Fruit fly (Drosophila melanogaster) whole organism, prepupa: ENCODE results near the gene CG6659.
A peak's percentile ranks its signal among the peaks of the same experiment; 100 is the strongest.

ENCODE experiments used
- Blimp-1 ChIP-seq: fragments of 200-800 bp; sonication (Bioruptor generic); optimal IDR thresholded peaks from 3 replicates; lab custom pipeline; 2017; ENCODE audit warnings: missing biosample characterization, missing genetic modification characterization, mild to moderate bottlenecking, moderate library complexity, missing genetic modification reagents
- CG11294 ChIP-seq: fragments of 200-800 bp; sonication (Bioruptor generic); IDR thresholded peaks from 2 replicates; pipeline ENCODE4 v1.3.6; 2022; ENCODE audit warnings: missing biosample characterization, missing genetic modification characterization
- CG1621 ChIP-seq: fragments of 200-800 bp; sonication (Bioruptor generic); optimal IDR thresholded peaks from 3 replicates; lab custom pipeline; 2018; ENCODE audit warnings: missing biosample characterization, mild to moderate bottlenecking, missing genetic modification characterization
- CG16779 ChIP-seq: fragments of 200-800 bp; sonication (Bioruptor generic); optimal IDR thresholded peaks from 3 replicates; lab custom pipeline; 2017; ENCODE audit warnings: missing biosample characterization, mild to moderate bottlenecking, missing genetic modification characterization
- CG31627 ChIP-seq: fragments of 200-800 bp; sonication (Bioruptor generic); optimal IDR thresholded peaks from 3 replicates; lab custom pipeline; 2016; ENCODE audit warnings: missing biosample characterization, missing genetic modification characterization
- CG32006 ChIP-seq: fragments of 200-800 bp; sonication (Bioruptor generic); optimal IDR thresholded peaks from 3 replicates; lab custom pipeline; 2017; ENCODE audit warnings: missing biosample characterization, mild to moderate bottlenecking, missing genetic modification characterization
- CG4318 ChIP-seq: fragments of 200-800 bp; sonication (Bioruptor generic); optimal IDR thresholded peaks from 3 replicates; lab custom pipeline; 2017; ENCODE audit warnings: missing biosample characterization, mild to moderate bottlenecking, missing genetic modification characterization
- CG6163 ChIP-seq: fragments of 200-800 bp; sonication (Bioruptor generic); IDR thresholded peaks from 3 replicates; pipeline ENCODE4 v1.3.6; 2022; ENCODE audit warnings: missing biosample characterization, missing genetic modification characterization
- CG6276 ChIP-seq: fragments of 200-800 bp; sonication (Bioruptor generic); optimal IDR thresholded peaks from 2 replicates; lab custom pipeline; 2017; ENCODE audit warnings: missing biosample characterization, mild to moderate bottlenecking, missing genetic modification characterization
- CG6792 ChIP-seq: fragments of 200-800 bp; sonication (Bioruptor generic); optimal IDR thresholded peaks from 3 replicates; lab custom pipeline; 2016; ENCODE audit warnings: missing biosample characterization, missing genetic modification characterization
- CG6808 ChIP-seq: fragments of 200-800 bp; sonication (Bioruptor generic); optimal IDR thresholded peaks from 3 replicates; lab custom pipeline; 2017; ENCODE audit warnings: missing biosample characterization, missing genetic modification characterization, mild to moderate bottlenecking, moderate library complexity, missing genetic modification reagents
- CG7368 ChIP-seq: fragments of 200-800 bp; sonication (Bioruptor generic); optimal IDR thresholded peaks from 3 replicates; lab custom pipeline; 2016; ENCODE audit warnings: missing biosample characterization, missing genetic modification characterization
- CG8319 ChIP-seq: fragments of 200-800 bp; sonication (Bioruptor generic); optimal IDR thresholded peaks from 3 replicates; lab custom pipeline; 2016; ENCODE audit warnings: missing biosample characterization, missing genetic modification characterization
- CG8632 ChIP-seq: fragments of 200-800 bp; sonication (Bioruptor generic); optimal IDR thresholded peaks from 3 replicates; lab custom pipeline; 2016; ENCODE audit warnings: missing biosample characterization, missing genetic modification characterization
- Eip75B ChIP-seq: fragments of 200-800 bp; sonication (Bioruptor generic); optimal IDR thresholded peaks from 3 replicates; lab custom pipeline; 2016; ENCODE audit warnings: missing biosample characterization, missing genetic modification characterization
- Eip78C ChIP-seq: fragments of 200-800 bp; sonication (Bioruptor generic); peaks from one replicate; lab custom pipeline; 2016; ENCODE audit warnings: missing biosample characterization, missing genetic modification characterization
- Eip93F ChIP-seq: fragments of 200-800 bp; sonication (Bioruptor generic); optimal IDR thresholded peaks from 2 replicates; lab custom pipeline; 2016; ENCODE audit warnings: missing biosample characterization, mild to moderate bottlenecking, missing genetic modification characterization
- Ets96B ChIP-seq: fragments of 200-800 bp; optimal IDR thresholded peaks from 2 replicates; lab custom pipeline; 2019; ENCODE audit warnings: missing biosample characterization, mild to moderate bottlenecking, missing genetic modification characterization, moderate library complexity
- Hr38 ChIP-seq: sonication (Bioruptor generic); optimal IDR thresholded peaks from 2 replicates; lab custom pipeline; 2016; ENCODE audit warnings: missing biosample characterization, missing genetic modification characterization
- Hr39 ChIP-seq: fragments of 200-800 bp; sonication (Bioruptor generic); optimal IDR thresholded peaks from 2 replicates; lab custom pipeline; 2016; ENCODE audit warnings: missing biosample characterization, missing genetic modification characterization
- Hr4 ChIP-seq: fragments of 200-800 bp; sonication (Bioruptor generic); optimal IDR thresholded peaks from 3 replicates; lab custom pipeline; 2016; ENCODE audit warnings: missing biosample characterization, missing genetic modification characterization
- Lpt ChIP-seq: fragments of 200-800 bp; sonication (Bioruptor generic); optimal IDR thresholded peaks from 3 replicates; lab custom pipeline; 2016; ENCODE audit warnings: missing biosample characterization, missing genetic modification characterization
- Met ChIP-seq: fragments of 200-800 bp; sonication (Bioruptor generic); optimal IDR thresholded peaks from 3 replicates; lab custom pipeline; 2016; ENCODE audit warnings: missing biosample characterization, missing genetic modification characterization
- Smox ChIP-seq: fragments of 200-800 bp; sonication (Bioruptor generic); optimal IDR thresholded peaks from 3 replicates; lab custom pipeline; 2016; ENCODE audit warnings: missing biosample characterization, missing genetic modification characterization
- Sox14 ChIP-seq: fragments of 200-800 bp; sonication (Bioruptor generic); optimal IDR thresholded peaks from 3 replicates; lab custom pipeline; 2016; ENCODE audit warnings: missing biosample characterization, missing genetic modification characterization
- Sox15 ChIP-seq: fragments of 200-800 bp; sonication (Bioruptor generic); optimal IDR thresholded peaks from 3 replicates; lab custom pipeline; 2016; ENCODE audit warnings: missing biosample characterization, missing genetic modification characterization
- acj6 ChIP-seq: fragments of 200-800 bp; sonication (Bioruptor generic); optimal IDR thresholded peaks from 3 replicates; lab custom pipeline; 2016; ENCODE audit warnings: missing biosample characterization, missing genetic modification characterization
- cyc ChIP-seq: fragments of 200-800 bp; sonication (Bioruptor generic); optimal IDR thresholded peaks from 3 replicates; lab custom pipeline; 2016; ENCODE audit warnings: missing biosample characterization, missing genetic modification characterization
- dac ChIP-seq: fragments of 200-800 bp; sonication (Bioruptor generic); optimal IDR thresholded peaks from 2 replicates; lab custom pipeline; 2017; ENCODE audit warnings: missing biosample characterization, mild to moderate bottlenecking, missing genetic modification characterization
- dsx ChIP-seq: fragments of 200-800 bp; optimal IDR thresholded peaks from 3 replicates; lab custom pipeline; 2019; ENCODE audit warnings: missing biosample characterization, mild to moderate bottlenecking, missing genetic modification characterization, moderate library complexity; ENCODE audit not compliant: poor library complexity, severe bottlenecking
- eg ChIP-seq: fragments of 200-800 bp; sonication (Bioruptor generic); IDR thresholded peaks from 3 replicates; pipeline ENCODE4 v1.3.6; 2022; ENCODE audit warnings: missing biosample characterization, missing genetic modification characterization
- esn ChIP-seq: fragments of 200-800 bp; sonication (Bioruptor generic); optimal IDR thresholded peaks from 2 replicates; lab custom pipeline; 2016; ENCODE audit warnings: missing biosample characterization, mild to moderate bottlenecking, missing genetic modification characterization, moderate library complexity
- fd85E ChIP-seq: fragments of 200-800 bp; sonication (Bioruptor generic); optimal IDR thresholded peaks from 3 replicates; lab custom pipeline; 2016; ENCODE audit warnings: missing biosample characterization, missing genetic modification characterization
- fkh ChIP-seq: fragments of 200-800 bp; sonication (Bioruptor generic); optimal IDR thresholded peaks from 3 replicates; lab custom pipeline; 2017; ENCODE audit warnings: missing biosample characterization, mild to moderate bottlenecking, missing genetic modification characterization, moderate library complexity
- pdm3 ChIP-seq: fragments of 200-800 bp; sonication (Bioruptor generic); optimal IDR thresholded peaks from 3 replicates; lab custom pipeline; 2016; ENCODE audit warnings: missing biosample characterization, missing genetic modification characterization
- salr ChIP-seq, 2 experiments: fragments of 200-800 bp; sonication (Bioruptor generic); optimal IDR thresholded peaks; 3 replicates each; lab custom pipeline; 2016 to 2018; ENCODE audit warnings: missing biosample characterization in 2 of 2, missing genetic modification characterization in 2 of 2, mild to moderate bottlenecking in 1 of 2
- ss ChIP-seq, 2 experiments: fragments of 200-800 bp; sonication (Bioruptor generic); optimal IDR thresholded peaks; 2 replicates in 1 of 2; 3 replicates in 1 of 2; lab custom pipeline; 2017 to 2018; ENCODE audit warnings: mild to moderate bottlenecking in 2 of 2, missing biosample characterization in 2 of 2, missing genetic modification characterization in 2 of 2, moderate library complexity in 1 of 2
- svp ChIP-seq: fragments of 200-800 bp; sonication (Bioruptor generic); peaks from one replicate; lab custom pipeline; 2016; ENCODE audit warnings: missing biosample characterization, missing genetic modification characterization
- topi ChIP-seq: fragments of 200-800 bp; sonication (Bioruptor generic); optimal IDR thresholded peaks from 3 replicates; lab custom pipeline; 2016; ENCODE audit warnings: missing biosample characterization, missing genetic modification characterization
- vri ChIP-seq: fragments of 200-800 bp; sonication (Bioruptor generic); optimal IDR thresholded peaks from 3 replicates; lab custom pipeline; 2016; ENCODE audit warnings: missing biosample characterization, mild to moderate bottlenecking, missing genetic modification characterization

The CG6659 gene

DNA sequence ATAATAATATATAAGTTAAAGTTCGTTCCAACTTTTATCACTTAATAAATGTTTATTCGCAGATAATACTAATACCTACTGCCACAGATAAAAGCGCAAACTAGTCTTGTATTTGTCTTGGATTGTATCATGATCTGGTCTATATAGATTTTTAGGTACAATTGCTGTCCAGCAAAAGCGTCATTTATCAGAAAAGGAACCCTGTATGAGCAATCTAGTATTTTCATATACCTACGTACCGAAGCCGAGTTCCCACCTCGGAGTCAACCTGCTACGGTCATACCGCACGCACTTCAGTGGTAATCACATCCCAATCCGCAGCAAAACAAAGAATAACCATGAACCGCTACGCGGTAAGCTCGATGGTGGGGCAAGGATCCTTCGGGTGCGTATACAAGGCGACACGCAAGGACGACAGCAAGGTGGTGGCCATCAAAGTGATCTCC is 439 bp upstream of the CG6659 start, which contains the start of gene fu (continued):
- TF ChIP-seq CG6808 (GFP tag; lab: Kevin White, UChicago) (no peak), Lpt (GFP tag; lab: Kevin White, UChicago) (no peak), Eip78C (GFP tag; lab: Kevin White, UChicago) (no peak), CG6276 (GFP tag; lab: Kevin White, UChicago) (no peak), Hr4 (no peak)
- TF ChIP-seq, all 60 proteins: peak for 7

DNA sequence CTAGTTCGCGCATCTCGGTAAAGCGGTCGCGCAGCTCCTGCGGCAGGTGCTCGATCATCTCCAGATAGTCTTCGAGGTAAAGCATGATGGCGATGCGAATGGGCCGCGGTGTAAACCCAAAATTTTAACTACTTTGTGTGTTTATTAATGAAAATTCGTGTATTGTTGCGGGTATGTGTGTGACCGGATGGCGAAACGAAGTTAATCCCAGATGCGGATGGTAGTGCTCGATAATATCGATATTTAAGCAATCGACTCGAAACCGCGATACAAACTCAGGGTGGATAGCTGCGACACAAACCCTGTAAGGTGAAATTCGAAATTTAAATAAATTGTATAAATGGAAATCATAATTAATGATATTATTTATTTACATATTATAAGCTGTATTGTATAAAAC is 4.2 kb downstream of the CG6659 start, which contains the start of gene Ing3:
Ing3 (minus strand) TSS at position 213 of the 400 bp plus-strand sequence.
- TF ChIP-seq Sox15 (GFP tag; lab: Kevin White, UChicago) (no peak), dsx (peak; percentile 35)

DNA sequence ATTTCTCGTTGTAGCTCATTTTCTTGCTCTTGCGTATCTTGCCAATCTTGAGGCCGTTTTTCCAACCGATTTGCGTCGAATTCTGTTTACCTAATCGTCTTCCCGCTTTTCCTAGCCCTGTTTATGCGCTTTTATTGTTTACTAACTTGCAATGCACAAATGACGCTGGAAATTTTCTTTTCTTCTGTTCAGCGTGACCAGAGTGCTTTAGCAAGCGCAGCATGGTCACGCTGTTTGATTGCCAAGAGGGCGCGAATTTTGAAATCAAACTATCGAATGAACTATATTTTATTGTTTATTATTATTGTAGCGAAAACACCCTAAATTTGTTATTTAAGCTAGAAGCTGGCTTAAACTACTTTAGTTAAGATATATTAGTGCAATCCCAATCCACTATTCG is 6.8 kb downstream of the CG6659 start, which contains the start of gene Hou:
Hou (minus strand) TSS at position 193 of the 400 bp plus-strand sequence.
- TF ChIP-seq Sox14 (GFP tag; lab: Kevin White, UChicago) (peak; percentile 33), CG32006 (GFP tag; lab: Kevin White, UChicago) (no peak), dsx (peak; percentile 19)

DNA sequence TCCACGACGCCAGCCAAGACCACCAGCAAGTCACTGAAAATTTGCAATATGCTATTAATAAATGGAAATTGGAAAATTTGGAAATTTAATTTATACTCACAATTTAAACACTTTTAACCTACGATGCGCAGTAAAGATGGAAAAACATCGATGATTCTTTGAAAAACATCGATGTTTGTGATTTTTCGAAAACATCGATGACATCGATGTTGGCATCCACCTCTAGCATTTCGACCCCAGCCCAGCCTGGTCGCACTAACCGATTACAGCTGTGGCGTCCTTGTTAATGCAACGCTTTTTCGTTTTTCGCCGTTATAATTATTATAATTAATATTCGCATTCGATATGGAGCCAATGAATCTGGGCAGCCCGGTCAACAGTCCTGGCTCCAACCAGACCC is 9.1 kb downstream of the CG6659 start, which contains the start of gene Nup35:
Nup35 (plus strand) TSS at position 222 of the 400 bp plus-strand sequence.
- TF ChIP-seq CG1621 (tag; lab: Kevin White, UChicago) (no peak), fd85E (GFP tag; lab: Kevin White, UChicago) (no peak), eg (GFP tag; lab: Robert Waterston, UW) (no peak), CG6792 (GFP tag; lab: Kevin White, UChicago) (no peak), svp (peak; percentile 18), salr (GFP tag; optimal IDR thresholded peaks at IDR 0.05; lab: Kevin White, UChicago) (no peak), Ets96B (tag; lab: Kevin White, UChicago) (no peak), Met (GFP tag; lab: Kevin White, UChicago) (no peak), CG16779 (tag; lab: Kevin White, UChicago) (no peak), cyc (GFP tag; lab: Kevin White, UChicago) (no peak), CG8319 (no peak), CG8632 (GFP tag; lab: Kevin White, UChicago) (no peak), Eip78C (GFP tag; lab: Kevin White, UChicago) (peak; percentile 12), fkh (GFP tag; lab: Kevin White, UChicago) (no peak), pdm3 (no peak), Hr4 (no peak)

DNA sequence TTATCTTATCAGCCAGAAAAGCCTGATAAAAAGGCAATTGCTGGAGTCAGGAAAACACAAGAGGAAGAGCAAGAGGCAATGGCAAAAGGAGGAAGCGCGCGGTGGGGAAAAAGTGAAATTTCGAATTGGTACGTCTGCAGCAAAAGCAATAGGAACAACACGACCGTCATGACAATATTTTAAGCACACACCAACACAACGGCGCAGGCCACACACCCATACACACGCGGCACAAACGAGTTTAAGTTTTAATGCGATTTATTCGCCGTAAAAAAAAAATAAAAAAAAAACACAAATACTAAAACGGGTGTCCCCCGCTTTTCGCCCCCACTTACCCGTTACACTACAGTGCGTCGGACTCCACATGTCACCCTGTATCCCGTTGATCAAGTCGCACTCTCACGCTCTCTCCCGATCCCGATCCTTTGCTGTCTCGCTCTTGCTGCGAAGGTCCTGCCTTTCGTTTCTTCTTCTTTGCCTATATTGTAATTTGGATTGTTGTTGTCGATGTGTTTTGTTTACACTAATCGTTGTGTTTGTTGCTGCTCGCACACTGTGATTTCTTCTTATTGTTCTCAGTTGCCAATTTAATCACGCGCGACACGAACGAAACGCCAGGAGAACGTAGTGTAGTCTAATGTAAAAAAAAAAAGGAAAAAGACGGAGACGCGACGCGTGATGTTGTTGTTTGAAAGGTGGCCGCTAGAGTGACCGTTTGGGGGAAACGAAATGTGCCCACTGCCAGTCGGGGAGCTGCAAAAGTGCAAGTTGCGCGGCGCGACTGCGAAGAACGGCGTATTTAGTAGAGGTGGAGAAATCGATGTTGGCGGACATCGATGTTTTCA is 10.0 kb downstream of the CG6659 start, which contains the start of gene Rip11:
Rip11 (minus strand) TSS at position 794 of the 845 bp plus-strand sequence.
- TF ChIP-seq esn (GFP tag; lab: Kevin White, UChicago) (peak; percentile 79), fd85E (GFP tag; lab: Kevin White, UChicago) (peak; percentile 59), Eip75B (GFP tag; lab: Kevin White, UChicago) (peak; percentile 86), Eip93F (GFP tag; lab: Kevin White, UChicago) (peak; percentile 37), CG31627 (GFP tag; lab: Kevin White, UChicago) (peak; percentile 50), acj6 (GFP tag; lab: Kevin White, UChicago) (peak; percentile 59), dac (peak; percentile 70), topi (GFP tag; lab: Kevin White, UChicago) (peak; percentile 73), Eip78C (GFP tag; lab: Kevin White, UChicago) (peak; percentile 93), Hr38 (GFP tag; lab: Kevin White, UChicago) (peak; percentile 13), vri (peak; percentile 61), pdm3 (peak; percentile 77), CG8632 (GFP tag; lab: Kevin White, UChicago) (peak; percentile 71), Hr39 (GFP tag; lab: Kevin White, UChicago) (peak; percentile 63), CG6808 (GFP tag; lab: Kevin White, UChicago) (peak; percentile 82), Smox (peak; percentile 69), CG6163 (GFP tag; lab: Robert Waterston, UW) (peak; percentile 89), CG4318 (GFP tag; lab: Kevin White, UChicago) (no peak), CG8319 (no peak), Blimp-1 (GFP tag; lab: Kevin White, UChicago) (peak; percentile 95), CG11294 (GFP tag; lab: Robert Waterston, UW) (no peak), CG7368 (peak; percentile 68), CG32006 (GFP tag; lab: Kevin White, UChicago) (peak; percentile 66), salr (GFP tag; optimal IDR thresholded peaks at IDR 0.05; lab: Kevin White, UChicago) (peak in 1 of 2 experiments; percentile 32), CG1621 (tag; lab: Kevin White, UChicago) (peak; percentile 73), ss (GFP tag; optimal IDR thresholded peaks at IDR 0.05; lab: Kevin White, UChicago) (peak; percentile 91 to 92), Ets96B (tag; lab: Kevin White, UChicago) (peak; percentile 68), cyc (GFP tag; lab: Kevin White, UChicago) (peak; percentile 59)
